Fruit fly (Drosophila melanogaster): ENCODE measurements around the gene CG16704.

CG16704 gene

dm6 chr2L:3657349-3658142, 34.8 kb downstream of the CG16704 start (continued):
- no peak for TF ChIP-seq fu2 (GFP tag; optimal IDR thresholded peaks at IDR 0.05)
- no peak for TF ChIP-seq esg (GFP tag; conservative IDR thresholded peaks at IDR 0.05)
- peak; percentile 8 for TF ChIP-seq Asciz (GFP tag; optimal IDR thresholded peaks at IDR 0.05)
- TF ChIP-seq tap (tag; optimal IDR thresholded peaks at IDR 0.05) = peak; percentile 10
- TF ChIP-seq CG12391 (tag; optimal IDR thresholded peaks at IDR 0.05) = peak; percentile 40
- TF ChIP-seq BEAF-32 (GFP tag; optimal IDR thresholded peaks at IDR 0.05) = no peak
- TF ChIP-seq slp2 (GFP tag; optimal IDR thresholded peaks at IDR 0.05) = no peak
- no peak for TF ChIP-seq Hand (GFP tag; optimal IDR thresholded peaks at IDR 0.05)
- no peak for TF ChIP-seq Taf1 (GFP tag; IDR thresholded peaks at IDR 0.05)
- TF ChIP-seq sd (tag; optimal IDR thresholded peaks at IDR 0.05) = peak; percentile 84
- peak; percentile 72; the same call in 2 of the 3 replicates for TF ChIP-seq row (GFP tag; IDR thresholded peaks at IDR 0.05)
- no peak for TF ChIP-seq CG2116 (GFP tag; optimal IDR thresholded peaks at IDR 0.05)
- no peak for TF ChIP-seq CG6854 (GFP tag; optimal IDR thresholded peaks at IDR 0.05)
- no peak for TF ChIP-seq cad (GFP tag; optimal IDR thresholded peaks at IDR 0.05)
- TF ChIP-seq HLH54F (GFP tag; optimal IDR thresholded peaks at IDR 0.05) = peak; percentile 29
- no peak for TF ChIP-seq Spps (tag; optimal IDR thresholded peaks at IDR 0.05)
- TF ChIP-seq Hr39 (optimal IDR thresholded peaks at IDR 0.05) = no peak
- TF ChIP-seq lilli (GFP tag; optimal IDR thresholded peaks at IDR 0.05) = peak; percentile 32
- TF ChIP-seq otp (GFP tag; IDR thresholded peaks at IDR 0.05) = no peak
- TF ChIP-seq Poxn (GFP tag; IDR thresholded peaks at IDR 0.05) = no peak
- peak; percentile 66 for TF ChIP-seq pita (GFP tag; optimal IDR thresholded peaks at IDR 0.05)
- TF ChIP-seq CG3847 (GFP tag; IDR thresholded peaks at IDR 0.05) = peak; percentile 44; the same call in 1 of the 2 replicates
- TF ChIP-seq CG1603 (tag; optimal IDR thresholded peaks at IDR 0.05) = peak; percentile 48
- TF ChIP-seq CG18764 (GFP tag; optimal IDR thresholded peaks at IDR 0.05) = peak; percentile 36
- TF ChIP-seq seq (GFP tag; IDR thresholded peaks at IDR 0.05) = peak; percentile 73; the same call in 1 of the 2 replicates
- TF ChIP-seq btn (GFP tag; optimal IDR thresholded peaks at IDR 0.05) = no peak
- TF ChIP-seq Atf3 (GFP tag; optimal IDR thresholded peaks at IDR 0.05) = no peak
- peak; percentile 23 for TF ChIP-seq CG1602 (GFP tag; optimal IDR thresholded peaks at IDR 0.05)
- TF ChIP-seq CG2875 (GFP tag; optimal IDR thresholded peaks at IDR 0.05) = no peak
- peak; percentile 51 for TF ChIP-seq CG14710 (tag; optimal IDR thresholded peaks at IDR 0.05)
- no peak for TF ChIP-seq CG17186 (GFP tag; optimal IDR thresholded peaks at IDR 0.05)
- peak; percentile 10 for TF ChIP-seq disco-r (GFP tag; optimal IDR thresholded peaks at IDR 0.05)
- TF ChIP-seq Hsf (GFP tag; optimal IDR thresholded peaks at IDR 0.05) = peak; percentile 80
- TF ChIP-seq dati (GFP tag; IDR thresholded peaks at IDR 0.05) = no peak
- no peak for TF ChIP-seq TFAM (GFP tag; optimal IDR thresholded peaks at IDR 0.05)
- TF ChIP-seq Kr (GFP tag; optimal IDR thresholded peaks at IDR 0.05) = no peak
- no peak for TF ChIP-seq CG18476 (GFP tag; optimal IDR thresholded peaks at IDR 0.05)
- TF ChIP-seq scrt (GFP tag; optimal IDR thresholded peaks at IDR 0.05) = no peak
- TF ChIP-seq run (tag; optimal IDR thresholded peaks at IDR 0.05) = peak; percentile 11
- no peak for TF ChIP-seq emc (GFP tag; optimal IDR thresholded peaks at IDR 0.05)
- TF ChIP-seq Gug (GFP tag; IDR thresholded peaks at IDR 0.05) = 0 out of 4 replicates have a peak, but pooled peaks have one; percentile 12
- TF ChIP-seq CG13296 (GFP tag; optimal IDR thresholded peaks at IDR 0.05) = no peak
- TF ChIP-seq Nf-YA (GFP tag; IDR thresholded peaks at IDR 0.05) = no peak
- no peak for TF ChIP-seq schlank (tag; optimal IDR thresholded peaks at IDR 0.05)
- TF ChIP-seq bbx (GFP tag; IDR thresholded peaks at IDR 0.05; ENCODE audit: partially characterized antibody) = peak; percentile 81
- TF ChIP-seq hb (GFP tag; IDR thresholded peaks at IDR 0.05; ENCODE audit: partially characterized antibody) = no peak
- no peak for TF ChIP-seq Oli (tag; optimal IDR thresholded peaks at IDR 0.05)
- 0 out of 2 replicates have a peak, but pooled peaks have one; percentile 17 for TF ChIP-seq stc (GFP tag; IDR thresholded peaks at IDR 0.05)
- no peak for TF ChIP-seq CG11696 (GFP tag; IDR thresholded peaks at IDR 0.05)
- TF ChIP-seq Lpt (GFP tag; optimal IDR thresholded peaks at IDR 0.05) = no peak

Measured in whole organism, embryonic.